Worm (Caenorhabditis elegans): Measurements from ENCODE around the gene scl-9.

Gene scl-9

DNA sequence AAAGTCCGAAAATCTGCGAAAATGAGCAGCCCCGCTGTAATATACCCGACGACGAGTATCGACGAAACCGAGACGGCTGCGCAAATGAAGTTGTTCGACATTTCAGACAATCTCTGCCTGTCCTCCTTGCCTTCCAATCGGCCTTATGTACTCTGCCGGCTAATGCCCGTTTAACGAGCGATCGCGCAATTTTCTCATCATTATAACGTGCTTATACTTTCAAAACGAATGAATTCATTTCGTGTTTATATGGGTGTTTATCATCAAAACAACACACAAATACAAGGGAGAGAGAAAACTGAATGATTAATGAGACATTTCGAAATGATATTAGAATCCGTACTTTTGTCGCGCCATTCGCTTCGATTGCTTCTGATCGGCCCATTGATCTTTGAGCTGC, 44.0 kb downstream of the scl-9 start, which contains the start of gene col-132:
TSS of gene col-132 (minus strand) at position 101 of the 400 bp plus-strand sequence.
- TF ChIP-seq unc-86 (tag; optimal IDR thresholded peaks at IDR 0.05) (no peak), pqm-1 (tag; optimal IDR thresholded peaks at IDR 0.05) (no peak), unc-30 (tag; optimal IDR thresholded peaks at IDR 0.05) (no peak), aha-1 (tag; optimal IDR thresholded peaks at IDR 0.05) (no peak), lin-15B (tag; optimal IDR thresholded peaks at IDR 0.05) (no peak), sup-37 (GFP tag; optimal IDR thresholded peaks at IDR 0.05) (no peak), isw-1 (GFP tag; IDR thresholded peaks at IDR 0.05) (no peak), unc-62 (GFP tag; optimal IDR thresholded peaks at IDR 0.05) (no peak), hpl-2 (GFP tag; optimal IDR thresholded peaks at IDR 0.05) (no peak)

DNA sequence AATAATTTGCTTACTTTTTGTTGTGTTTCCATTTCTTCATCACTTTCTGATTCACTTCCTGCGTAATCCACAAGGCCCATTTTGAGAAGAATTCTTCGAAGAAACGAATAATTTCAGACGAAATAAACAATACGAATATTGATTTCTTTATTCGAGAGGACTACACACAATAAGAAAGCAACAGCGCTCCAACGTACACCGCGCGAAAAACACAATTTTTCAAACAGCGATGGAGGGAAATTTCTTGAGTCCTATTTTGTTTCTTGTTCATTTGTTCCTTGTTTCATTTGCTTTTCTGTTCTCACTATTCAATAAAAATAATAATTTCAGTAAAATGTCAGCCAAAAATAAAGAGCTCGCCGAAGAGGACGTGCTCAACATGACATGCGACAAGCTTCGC, 46.7 kb downstream of the scl-9 start, which contains the start of the genes prcc-1 and C39E9.12:
TSS of gene prcc-1 (minus strand) at position 119 of the 400 bp plus-strand sequence.
TSS of gene C39E9.12 (plus strand) at position 331 of the 400 bp plus-strand sequence.
- TF ChIP-seq nhr-28 (tag; optimal IDR thresholded peaks at IDR 0.05), result no peak
- no peak for TF ChIP-seq snpc-4 (tag; optimal IDR thresholded peaks at IDR 0.05)
- no peak for TF ChIP-seq irx-1 (tag; optimal IDR thresholded peaks at IDR 0.05)
- no peak for TF ChIP-seq ceh-88 (GFP tag; IDR thresholded peaks at IDR 0.05)
- no peak for TF ChIP-seq hlh-17 (GFP tag; optimal IDR thresholded peaks at IDR 0.05; ENCODE audit: borderline replicate concordance)
- TF ChIP-seq C16A3.4 (tag; optimal IDR thresholded peaks at IDR 0.05), result peak; percentile 85
- no peak for TF ChIP-seq ceh-90 (tag; optimal IDR thresholded peaks at IDR 0.05)
- peak; percentile 63 for TF ChIP-seq fos-1 (tag; optimal IDR thresholded peaks at IDR 0.05)
- peak; percentile 56 for TF ChIP-seq fkh-8 (tag; optimal IDR thresholded peaks at IDR 0.05)
- peak; percentile 40 for TF ChIP-seq jun-1 (tag; optimal IDR thresholded peaks at IDR 0.05)
- TF ChIP-seq sptf-1 (tag; optimal IDR thresholded peaks at IDR 0.05), result no peak
- no peak for TF ChIP-seq ces-1 (GFP tag; optimal IDR thresholded peaks at IDR 0.05)
- no peak for TF ChIP-seq ztf-4 (tag; optimal IDR thresholded peaks at IDR 0.05)
- TF ChIP-seq snu-23 (GFP tag; optimal IDR thresholded peaks at IDR 0.05), result peak; percentile 80
- no peak for TF ChIP-seq nhr-11 (tag; optimal IDR thresholded peaks at IDR 0.05)
- TF ChIP-seq mep-1 (tag; optimal IDR thresholded peaks at IDR 0.05), result no peak
- peak; percentile 75 for TF ChIP-seq nhr-47 (tag; optimal IDR thresholded peaks at IDR 0.05)
- no peak for TF ChIP-seq nhr-237 (tag; optimal IDR thresholded peaks at IDR 0.05)
- no peak for TF ChIP-seq tlp-1 (tag; optimal IDR thresholded peaks at IDR 0.05)
- no peak for TF ChIP-seq sox-4 (tag; optimal IDR thresholded peaks at IDR 0.05)
- TF ChIP-seq nhr-84 (tag; optimal IDR thresholded peaks at IDR 0.05), result no peak
- peak; percentile 37 for TF ChIP-seq unc-86 (tag; optimal IDR thresholded peaks at IDR 0.05)
- no peak for TF ChIP-seq ets-5 (GFP tag; IDR thresholded peaks at IDR 0.05)
- no peak for TF ChIP-seq blmp-1 (tag; optimal IDR thresholded peaks at IDR 0.05)
- no peak for TF ChIP-seq nhr-12 (tag; optimal IDR thresholded peaks at IDR 0.05)
- no peak for TF ChIP-seq ceh-63 (GFP tag; optimal IDR thresholded peaks at IDR 0.05)
- no peak for TF ChIP-seq vab-15 (tag; optimal IDR thresholded peaks at IDR 0.05)
- TF ChIP-seq lin-39 (tag; optimal IDR thresholded peaks at IDR 0.05), result no peak
- TF ChIP-seq nhr-90 (tag; optimal IDR thresholded peaks at IDR 0.05; ENCODE audit: poor library complexity), result no peak
- TF ChIP-seq pax-3 (tag; optimal IDR thresholded peaks at IDR 0.05), result no peak
- no peak for TF ChIP-seq sup-37 (GFP tag; optimal IDR thresholded peaks at IDR 0.05)
- peak; percentile 10 for TF ChIP-seq lir-3 (tag; optimal IDR thresholded peaks at IDR 0.05; ENCODE audit: poor library complexity)
- no peak for TF ChIP-seq Y116A8C.19 (tag; optimal IDR thresholded peaks at IDR 0.05; ENCODE audit: borderline replicate concordance)
- TF ChIP-seq hlh-4 (tag; optimal IDR thresholded peaks at IDR 0.05), result no peak
- TF ChIP-seq mab-9 (GFP tag; IDR thresholded peaks at IDR 0.05), result no peak
- TF ChIP-seq grh-1 (GFP tag; IDR thresholded peaks at IDR 0.05), result no peak
- TF ChIP-seq skn-1 (tag; optimal IDR thresholded peaks at IDR 0.05), result peak; percentile 66
- peak; percentile 21 for TF ChIP-seq dsc-1 (tag; optimal IDR thresholded peaks at IDR 0.05)
- peak; percentile 62 for TF ChIP-seq swsn-7 (tag; optimal IDR thresholded peaks at IDR 0.05)
- peak; percentile 46 for TF ChIP-seq nhr-85 (tag)
- TF ChIP-seq C04F5.9 (tag; optimal IDR thresholded peaks at IDR 0.05), result peak; percentile 14
- no peak for TF ChIP-seq pqm-1 (tag; optimal IDR thresholded peaks at IDR 0.05)
- no peak for TF ChIP-seq fkh-4 (tag; optimal IDR thresholded peaks at IDR 0.05; ENCODE audit: borderline replicate concordance)
- TF ChIP-seq lin-15B (tag; optimal IDR thresholded peaks at IDR 0.05), result peak; percentile 84
- peak; percentile 54 for TF ChIP-seq nhr-77 (tag; optimal IDR thresholded peaks at IDR 0.05)
- TF ChIP-seq tbx-2 (tag; optimal IDR thresholded peaks at IDR 0.05), result peak; percentile 37
- peak in 1 of 2 experiments; percentile 56 for TF ChIP-seq mdl-1 (tag; optimal IDR thresholded peaks at IDR 0.05)

Measured in whole organism, L1 larva.